Worm (Caenorhabditis elegans): Measurements from ENCODE around the gene hlh-15.

DNA sequence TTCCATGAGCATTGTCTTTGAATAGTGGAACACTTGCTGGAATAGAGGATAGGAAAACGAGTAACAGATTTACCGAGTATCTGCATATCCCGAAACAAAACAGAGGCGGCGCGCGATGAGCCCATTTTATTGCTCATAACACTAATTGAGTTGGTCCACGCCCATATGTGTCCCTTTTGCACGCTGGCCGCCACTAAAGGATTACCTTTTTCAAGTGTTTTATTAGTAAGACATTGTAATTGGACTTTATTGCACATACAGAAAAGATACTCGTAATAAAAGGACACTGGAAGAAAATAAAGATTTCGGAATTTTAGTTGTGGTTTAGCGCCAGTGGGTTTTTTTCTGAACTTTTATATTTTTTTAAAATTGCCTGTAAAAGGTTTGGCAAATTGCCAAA, at the start of gene hlh-15:
- TF ChIP-seq ama-1 (optimal IDR thresholded peaks at IDR 0.05) (no peak), pes-1 (GFP tag; IDR thresholded peaks at IDR 0.05) (no peak), sea-1 (GFP tag; conservative IDR thresholded peaks at IDR 0.05) (no peak), B0310.2 (tag; optimal IDR thresholded peaks at IDR 0.05) (no peak), flt-1 (GFP tag; IDR thresholded peaks at IDR 0.05) (no peak), F13C5.2 (tag; optimal IDR thresholded peaks at IDR 0.05) (no peak), ceh-36 (tag; optimal IDR thresholded peaks at IDR 0.05) (no peak), scrt-1 (GFP tag; IDR thresholded peaks at IDR 0.05) (no peak), ets-7 (tag; optimal IDR thresholded peaks at IDR 0.05) (no peak), hnd-1 (tag; optimal IDR thresholded peaks at IDR 0.05) (no peak), tbx-37 (GFP tag; conservative IDR thresholded peaks at IDR 0.05) (no peak)

Measured in whole organism, early embryonic.